Fruit fly (Drosophila melanogaster): ENCODE results near the gene CG15143.

CG15143 gene

dm6 chr2L:17472582-17473524 is 51.5 kb downstream of the CG15143 start, which contains the start of gene BicD (continued):
- no peak for TF ChIP-seq CG6163 (GFP tag; IDR thresholded peaks at IDR 0.05)
- no peak for TF ChIP-seq CG11902 (GFP tag; optimal IDR thresholded peaks at IDR 0.05)
- TF ChIP-seq Sox15 (GFP tag; optimal IDR thresholded peaks at IDR 0.05), result no peak
- TF ChIP-seq CG3919 (GFP tag; optimal IDR thresholded peaks at IDR 0.05), result no peak
- TF ChIP-seq CG8119 (GFP tag; IDR thresholded peaks at IDR 0.05), result peak; percentile 50; the same call in 2 of the 3 replicates
- no peak for TF ChIP-seq acj6 (GFP tag; optimal IDR thresholded peaks at IDR 0.05)
- TF ChIP-seq Gug (GFP tag; IDR thresholded peaks at IDR 0.05), result no peak
- TF ChIP-seq Ets21C (GFP tag; optimal IDR thresholded peaks at IDR 0.05), result no peak
- TF ChIP-seq CG11294 (GFP tag; IDR thresholded peaks at IDR 0.05), result no peak
- no peak for TF ChIP-seq CG16779 (tag; optimal IDR thresholded peaks at IDR 0.05)

- TF ChIP-seq Eip93F (GFP tag; optimal IDR thresholded peaks at IDR 0.05), result no peak
- 0 out of 2 replicates have a peak, but pooled peaks have one; percentile 24 for TF ChIP-seq CG15336 (GFP tag; IDR thresholded peaks at IDR 0.05)
Measured at dm6 chr2L:17471524-17471923, 52.8 kb downstream of the CG15143 start, which contains the start of gene Sgt. TSS of gene Sgt (plus strand) at chr2L:17471603.
